Worm (Caenorhabditis elegans) whole organism, L4 larva: ENCODE measurements around the gene osm-11.
A peak's percentile ranks its signal among the peaks of the same experiment; 100 is the strongest.

Experiments used
- R02D3.7 ChIP-seq: fragments of 150-350 bp; sonication (generic microtip); optimal IDR thresholded peaks from 3 replicates; lab custom pipeline; 2014; ENCODE audit warnings: missing biosample characterization, missing genetic modification characterization
- daf-12 ChIP-seq: fragments of 150-350 bp; optimal IDR thresholded peaks from 2 replicates; lab custom pipeline; 2014; ENCODE audit warnings: missing biosample characterization, missing genetic modification reagents, missing genetic modification characterization
- egl-27 ChIP-seq: sonication (generic microtip); optimal IDR thresholded peaks from 3 replicates; lab custom pipeline; 2017; ENCODE audit warnings: missing biosample characterization, missing genetic modification reagents, missing genetic modification characterization
- lin-15B ChIP-seq: fragments of 150-350 bp; sonication (generic microtip); optimal IDR thresholded peaks from 3 replicates; lab custom pipeline; 2014; ENCODE audit warnings: missing biosample characterization, missing genetic modification characterization
- nhr-11 ChIP-seq: fragments of 150-350 bp; optimal IDR thresholded peaks from 2 replicates; lab custom pipeline; 2014; ENCODE audit warnings: missing biosample characterization, missing genetic modification characterization
- nhr-76 ChIP-seq: fragments of 150-350 bp; optimal IDR thresholded peaks from 2 replicates; lab custom pipeline; 2014; ENCODE audit warnings: missing biosample characterization, missing genetic modification characterization

ce11 chrX:17434234-17434633 is 12.9 kb upstream of the osm-11 start, which contains the start of gene fubl-3:
- TF ChIP-seq egl-27 (tag; lab: Kevin White, UChicago), result no peak
- no peak for TF ChIP-seq daf-12 (tag; lab: Kevin White, UChicago)
- TF ChIP-seq nhr-11 (tag; lab: Kevin White, UChicago), result peak; percentile 1
- no peak for TF ChIP-seq nhr-76 (tag; lab: Kevin White, UChicago)
- TF ChIP-seq lin-15B, result no peak
- TF ChIP-seq R02D3.7 (tag; lab: Kevin White, UChicago), result no peak
